Fruit fly (Drosophila melanogaster): ENCODE measurements around the gene CG31221.

CG31221 gene

dm6 chr3R:19472218-19472617 is 59.7 kb downstream of the CG31221 start (continued):
- TF ChIP-seq CG6854 (GFP tag; optimal IDR thresholded peaks at IDR 0.05) (no peak), gem (tag; optimal IDR thresholded peaks at IDR 0.05) (no peak), Hsf (GFP tag; optimal IDR thresholded peaks at IDR 0.05) (no peak), MTF-1 (GFP tag; optimal IDR thresholded peaks at IDR 0.05; ENCODE audit: borderline replicate concordance) (peak; percentile 62), CG15011 (GFP tag; optimal IDR thresholded peaks at IDR 0.05) (peak; percentile 19), schlank (tag; optimal IDR thresholded peaks at IDR 0.05) (no peak), chn (GFP tag; optimal IDR thresholded peaks at IDR 0.05) (no peak), Nf-YC (tag; optimal IDR thresholded peaks at IDR 0.05) (no peak), scrt (GFP tag; optimal IDR thresholded peaks at IDR 0.05) (no peak), yki (optimal IDR thresholded peaks at IDR 0.05) (no peak), Sry-β (GFP tag; optimal IDR thresholded peaks at IDR 0.05) (peak; percentile 24), Kr (GFP tag; optimal IDR thresholded peaks at IDR 0.05) (peak; percentile 63), CG15073 (GFP tag; optimal IDR thresholded peaks at IDR 0.05) (no peak), pb (GFP tag; optimal IDR thresholded peaks at IDR 0.05) (no peak), CG2129 (GFP tag; IDR thresholded peaks at IDR 0.05; ENCODE audit: partially characterized antibody) (no peak), pan (optimal IDR thresholded peaks at IDR 0.05) (no peak), pan (GFP tag; optimal IDR thresholded peaks at IDR 0.05 in 1 of 2, IDR thresholded peaks at IDR 0.05 in 1 of 2) (no peak), chm (GFP tag; IDR thresholded peaks at IDR 0.05) (peak; percentile 59; the same call in 1 of the 2 replicates), Meics (GFP tag; optimal IDR thresholded peaks at IDR 0.05) (no peak), CG15479 (GFP tag; optimal IDR thresholded peaks at IDR 0.05) (peak; percentile 17), CG34376 (GFP tag; optimal IDR thresholded peaks at IDR 0.05) (peak; percentile 33), az2 (GFP tag; optimal IDR thresholded peaks at IDR 0.05) (no peak), gce (GFP tag; IDR thresholded peaks at IDR 0.05) (peak; percentile 43; the same call in 1 of the 3 replicates), CG12236 (GFP tag; optimal IDR thresholded peaks at IDR 0.05) (peak; percentile 9), cad (GFP tag; optimal IDR thresholded peaks at IDR 0.05) (no peak), CG3995 (GFP tag; optimal IDR thresholded peaks at IDR 0.05) (no peak), Antp (GFP tag; optimal IDR thresholded peaks at IDR 0.05) (no peak), nerfin-2 (GFP tag; IDR thresholded peaks at IDR 0.05; ENCODE audit: partially characterized antibody) (no peak), CG14860 (GFP tag; IDR thresholded peaks at IDR 0.05; ENCODE audit: partially characterized antibody) (no peak), HLH3B (GFP tag; IDR thresholded peaks at IDR 0.05) (no peak), Doc2 (GFP tag; IDR thresholded peaks at IDR 0.05) (no peak), ATbp (GFP tag; optimal IDR thresholded peaks at IDR 0.05) (peak; percentile 53), CG12071 (GFP tag; optimal IDR thresholded peaks at IDR 0.05) (peak; percentile 52), wor (GFP tag; IDR thresholded peaks at IDR 0.05) (no peak), CG11085 (GFP tag; IDR thresholded peaks at IDR 0.05) (no peak), HHEX (GFP tag; optimal IDR thresholded peaks at IDR 0.05) (peak; percentile 39), CG30020 (tag; optimal IDR thresholded peaks at IDR 0.05) (no peak), lilli (GFP tag; optimal IDR thresholded peaks at IDR 0.05) (no peak), CG31365 (tag; optimal IDR thresholded peaks at IDR 0.05) (no peak), Sin3A (optimal IDR thresholded peaks at IDR 0.05) (no peak), pfk (GFP tag; optimal IDR thresholded peaks at IDR 0.05) (peak; percentile 53), p53 (GFP tag; optimal IDR thresholded peaks at IDR 0.05) (no peak), CG3407 (GFP tag; optimal IDR thresholded peaks at IDR 0.05) (peak; percentile 63), Hr51 (GFP tag; optimal IDR thresholded peaks at IDR 0.05) (no peak), CG2199 (GFP tag; IDR thresholded peaks at IDR 0.05) (peak; percentile 89), CG31224 (GFP tag; IDR thresholded peaks at IDR 0.05) (no peak), CG1233 (GFP tag; optimal IDR thresholded peaks at IDR 0.05) (peak; percentile 60), CG18011 (GFP tag; optimal IDR thresholded peaks at IDR 0.05) (no peak), Trl (optimal IDR thresholded peaks at IDR 0.05) (no peak), Trl (GFP tag; optimal IDR thresholded peaks at IDR 0.05) (peak; percentile 42), Ets97D (GFP tag; optimal IDR thresholded peaks at IDR 0.05) (no peak), E2f2 (GFP tag; IDR thresholded peaks at IDR 0.05) (0 out of 2 replicates have a peak, but pooled peaks have one; percentile 22), CG11723 (GFP tag; optimal IDR thresholded peaks at IDR 0.05) (peak; percentile 1)

Data from whole organism, embryonic.